1 fruit fly cellular context compared by ENCODE assay signal in genomic region chr3R:26461226-26461805, dm6.
A peak's percentile ranks its signal among the peaks of the same experiment; 100 is the strongest.
TF ChIP-seq lines count a peak whose summit lies in the region.

Gene CG5455 (plus strand): TSS chr3R:26461527.

TF ChIP-seq in whole organism, embryonic, 481 proteins besides CTCF, POLR2A, EP300 and RAD21 (continued from another document and continues in another):
- TF ChIP-seq amos (GFP tag; IDR thresholded peaks at IDR 0.05; lab: Robert Waterston, UW; ENCODE audit: partially characterized antibody) (peak; percentile 49; the same call in 1 of the 2 replicates), fru (optimal IDR thresholded peaks at IDR 0.05; lab: Kevin White, UChicago) (no peak), repo (GFP tag; optimal IDR thresholded peaks at IDR 0.05; lab: Kevin White, UChicago) (peak; percentile 11), Dp (GFP tag; optimal IDR thresholded peaks at IDR 0.05; lab: Kevin White, UChicago) (peak; percentile 94), CG4854 (GFP tag; optimal IDR thresholded peaks at IDR 0.05; lab: Kevin White, UChicago) (no peak), esg (GFP tag; conservative IDR thresholded peaks at IDR 0.05; lab: Robert Waterston, UW) (no peak), CG3838 (GFP tag; optimal IDR thresholded peaks at IDR 0.05; lab: Kevin White, UChicago) (no peak), Atf-2 (GFP tag; optimal IDR thresholded peaks at IDR 0.05; lab: Kevin White, UChicago) (peak; percentile 2), Bteb2 (GFP tag; optimal IDR thresholded peaks at IDR 0.05; lab: Kevin White, UChicago) (peak; percentile 7), vfl (GFP tag; optimal IDR thresholded peaks at IDR 0.05; lab: Kevin White, UChicago) (no peak), CG14014 (GFP tag; IDR thresholded peaks at IDR 0.05; lab: Robert Waterston, UW) (peak; percentile 66; the same call in 1 of the 2 replicates), Ssrp (tag; optimal IDR thresholded peaks at IDR 0.05; lab: Kevin White, UChicago) (no peak), CoRest (tag; optimal IDR thresholded peaks at IDR 0.05; lab: Kevin White, UChicago) (no peak), bigmax (GFP tag; optimal IDR thresholded peaks at IDR 0.05; lab: Kevin White, UChicago) (no peak), CG13123 (GFP tag; optimal IDR thresholded peaks at IDR 0.05; lab: Kevin White, UChicago) (no peak), CG16815 (GFP tag; optimal IDR thresholded peaks at IDR 0.05; lab: Kevin White, UChicago) (no peak), Camta (GFP tag; optimal IDR thresholded peaks at IDR 0.05; lab: Kevin White, UChicago) (no peak), Side (GFP tag; optimal IDR thresholded peaks at IDR 0.05; lab: Kevin White, UChicago) (peak; percentile 18), CG10366 (GFP tag; IDR thresholded peaks at IDR 0.05; lab: Robert Waterston, UW) (no peak), CG3995 (GFP tag; optimal IDR thresholded peaks at IDR 0.05; lab: Kevin White, UChicago) (no peak), Ravus (GFP tag; IDR thresholded peaks at IDR 0.05; lab: Robert Waterston, UW) (no peak), Drgx (GFP tag; IDR thresholded peaks at IDR 0.05; lab: Robert Waterston, UW) (peak; percentile 77), tio (GFP tag; optimal IDR thresholded peaks at IDR 0.05; lab: Kevin White, UChicago) (no peak), chif (GFP tag; optimal IDR thresholded peaks at IDR 0.05; lab: Kevin White, UChicago) (no peak), dmrt99B (tag; optimal IDR thresholded peaks at IDR 0.05; lab: Kevin White, UChicago) (no peak), ewg (GFP tag; optimal IDR thresholded peaks at IDR 0.05; lab: Kevin White, UChicago) (no peak), CG34224 (GFP tag; IDR thresholded peaks at IDR 0.05; lab: Robert Waterston, UW; ENCODE audit: partially characterized antibody) (peak; percentile 40), CG9932 (GFP tag; IDR thresholded peaks at IDR 0.05; lab: Robert Waterston, UW) (peak; percentile 41; the same call in 1 of the 2 replicates), run (tag; optimal IDR thresholded peaks at IDR 0.05; lab: Kevin White, UChicago) (peak; percentile 9), NfI (GFP tag; optimal IDR thresholded peaks at IDR 0.05; lab: Kevin White, UChicago) (peak; percentile 16), lola (GFP tag; optimal IDR thresholded peaks at IDR 0.05; lab: Kevin White, UChicago) (no peak), mirr (GFP tag; optimal IDR thresholded peaks at IDR 0.05; lab: Kevin White, UChicago) (peak; percentile 93), NFAT (GFP tag; IDR thresholded peaks at IDR 0.05; lab: Robert Waterston, UW) (peak; percentile 75), dm (GFP tag; optimal IDR thresholded peaks at IDR 0.05; lab: Kevin White, UChicago) (no peak), CG2120 (GFP tag; optimal IDR thresholded peaks at IDR 0.05; lab: Kevin White, UChicago) (peak; percentile 41), hb (GFP tag; IDR thresholded peaks at IDR 0.05; lab: Robert Waterston, UW; ENCODE audit: partially characterized antibody) (no peak), zfh1 (GFP tag; IDR thresholded peaks at IDR 0.05; lab: Robert Waterston, UW) (0 out of 3 replicates have a peak, but pooled peaks have one; percentile 24), Hmr (GFP tag; optimal IDR thresholded peaks at IDR 0.05; lab: Kevin White, UChicago) (peak; percentile 78), Ada2b (GFP tag; IDR thresholded peaks at IDR 0.05; lab: Robert Waterston, UW) (0 out of 2 replicates have a peak, but pooled peaks have one; percentile 16), az2 (GFP tag; optimal IDR thresholded peaks at IDR 0.05; lab: Kevin White, UChicago) (no peak), Bdp1 (GFP tag; optimal IDR thresholded peaks at IDR 0.05; lab: Kevin White, UChicago) (no peak), Chrac-16 (GFP tag; optimal IDR thresholded peaks at IDR 0.05; lab: Kevin White, UChicago) (no peak), Mad (GFP tag; optimal IDR thresholded peaks at IDR 0.05; lab: Kevin White, UChicago) (no peak), schlank (tag; optimal IDR thresholded peaks at IDR 0.05; lab: Kevin White, UChicago) (peak; percentile 46), CG15696 (tag; optimal IDR thresholded peaks at IDR 0.05; lab: Kevin White, UChicago) (no peak), disco-r (GFP tag; optimal IDR thresholded peaks at IDR 0.05; lab: Kevin White, UChicago) (no peak), org-1 (GFP tag; optimal IDR thresholded peaks at IDR 0.05; lab: Kevin White, UChicago) (peak; percentile 12), B-H2 (GFP tag; optimal IDR thresholded peaks at IDR 0.05; lab: Kevin White, UChicago) (peak; percentile 74), CG17568 (GFP tag; optimal IDR thresholded peaks at IDR 0.05; lab: Kevin White, UChicago) (peak; percentile 59), chinmo (GFP tag; IDR thresholded peaks at IDR 0.05; lab: Robert Waterston, UW; ENCODE audit: partially characterized antibody) (peak; percentile 92; the same call in 2 of the 4 replicates), sens (GFP tag; lab: Kevin White, UChicago) (peak; percentile 74), CG1792 (GFP tag; optimal IDR thresholded peaks at IDR 0.05; lab: Kevin White, UChicago) (no peak), zen2 (GFP tag; IDR thresholded peaks at IDR 0.05; lab: Robert Waterston, UW; ENCODE audit: partially characterized antibody) (peak; percentile 57; the same call in 1 of the 3 replicates), CG10274 (GFP tag; optimal IDR thresholded peaks at IDR 0.05; lab: Kevin White, UChicago) (no peak), salm (tag; optimal IDR thresholded peaks at IDR 0.05; lab: Kevin White, UChicago) (no peak), HLH54F (GFP tag; optimal IDR thresholded peaks at IDR 0.05; lab: Kevin White, UChicago) (no peak), Jarid2 (GFP tag; optimal IDR thresholded peaks at IDR 0.05; lab: Kevin White, UChicago) (peak; percentile 95), cg (GFP tag; optimal IDR thresholded peaks at IDR 0.05; lab: Kevin White, UChicago) (peak; percentile 91), CG8388 (GFP tag; optimal IDR thresholded peaks at IDR 0.05; lab: Kevin White, UChicago) (no peak), chm (GFP tag; IDR thresholded peaks at IDR 0.05; lab: Robert Waterston, UW) (no peak; the same call in 1 of the 2 replicates), Dbx (GFP tag; IDR thresholded peaks at IDR 0.05; lab: Robert Waterston, UW) (peak; percentile 89), Max (GFP tag; optimal IDR thresholded peaks at IDR 0.05; lab: Kevin White, UChicago) (no peak), CG17186 (GFP tag; optimal IDR thresholded peaks at IDR 0.05; lab: Kevin White, UChicago) (no peak), Doc3 (GFP tag; IDR thresholded peaks at IDR 0.05; lab: Robert Waterston, UW; ENCODE audit: partially characterized antibody) (no peak), Sry-β (GFP tag; optimal IDR thresholded peaks at IDR 0.05; lab: Kevin White, UChicago) (no peak), E2f1 (GFP tag; IDR thresholded peaks at IDR 0.05; lab: Robert Waterston, UW) (no peak), Nf-YB (GFP tag; optimal IDR thresholded peaks at IDR 0.05; lab: Kevin White, UChicago) (no peak), CG1529 (GFP tag; optimal IDR thresholded peaks at IDR 0.05; lab: Kevin White, UChicago) (no peak), lbe (GFP tag; optimal IDR thresholded peaks at IDR 0.05; lab: Kevin White, UChicago) (no peak), CG6791 (GFP tag; IDR thresholded peaks at IDR 0.05; lab: Robert Waterston, UW; ENCODE audit: partially characterized antibody) (0 out of 3 replicates have a peak, but pooled peaks have one; percentile 49), CG10654 (GFP tag; optimal IDR thresholded peaks at IDR 0.05; lab: Kevin White, UChicago) (no peak), CG1233 (GFP tag; optimal IDR thresholded peaks at IDR 0.05; lab: Kevin White, UChicago) (peak; percentile 50), zf30C (GFP tag; optimal IDR thresholded peaks at IDR 0.05; lab: Kevin White, UChicago) (no peak), CG3281 (GFP tag; optimal IDR thresholded peaks at IDR 0.05; lab: Kevin White, UChicago) (peak; percentile 75), CG15601 (tag; optimal IDR thresholded peaks at IDR 0.05; lab: Kevin White, UChicago) (no peak), Stat92E (GFP tag; optimal IDR thresholded peaks at IDR 0.05; lab: Kevin White, UChicago) (no peak), sim (GFP tag; IDR thresholded peaks at IDR 0.05; lab: Robert Waterston, UW) (0 out of 2 replicates have a peak, but pooled peaks have one; percentile 20), C15 (GFP tag; IDR thresholded peaks at IDR 0.05; lab: Robert Waterston, UW) (no peak), CG17912 (GFP tag; optimal IDR thresholded peaks at IDR 0.05; lab: Kevin White, UChicago) (peak; percentile 56), Xbp1 (GFP tag; optimal IDR thresholded peaks at IDR 0.05; lab: Kevin White, UChicago) (no peak), Opbp (GFP tag; IDR thresholded peaks at IDR 0.05; lab: Robert Waterston, UW; ENCODE audit: partially characterized antibody) (peak; percentile 62; the same call in 1 of the 3 replicates), CG12155 (GFP tag; optimal IDR thresholded peaks at IDR 0.05; lab: Kevin White, UChicago) (no peak), mld (GFP tag; IDR thresholded peaks at IDR 0.05; lab: Robert Waterston, UW; ENCODE audit: partially characterized antibody) (no peak), Ets65A (GFP tag; lab: Kevin White, UChicago) (peak; percentile 60), CG18476 (GFP tag; optimal IDR thresholded peaks at IDR 0.05; lab: Kevin White, UChicago) (no peak), gsb-n (tag; optimal IDR thresholded peaks at IDR 0.05; lab: Kevin White, UChicago) (no peak), CG18599 (GFP tag; optimal IDR thresholded peaks at IDR 0.05; lab: Kevin White, UChicago) (peak; percentile 64), CG11247 (GFP tag; IDR thresholded peaks at IDR 0.05; lab: Robert Waterston, UW) (no peak), Nf-YC (tag; optimal IDR thresholded peaks at IDR 0.05; lab: Kevin White, UChicago) (peak; percentile 47), croc (GFP tag; conservative IDR thresholded peaks at IDR 0.05; lab: Robert Waterston, UW) (no peak), crol (GFP tag; IDR thresholded peaks at IDR 0.05; lab: Robert Waterston, UW) (peak; percentile 94), sqz (GFP tag; optimal IDR thresholded peaks at IDR 0.05; lab: Kevin White, UChicago) (no peak), CG7987 (GFP tag; optimal IDR thresholded peaks at IDR 0.05; lab: Kevin White, UChicago) (peak; percentile 68), ap (GFP tag; IDR thresholded peaks at IDR 0.05; lab: Robert Waterston, UW) (no peak), phol (tag; optimal IDR thresholded peaks at IDR 0.05; lab: Kevin White, UChicago) (no peak), wdn (GFP tag; IDR thresholded peaks at IDR 0.05; lab: Robert Waterston, UW) (peak; percentile 62), CG4820 (GFP tag; optimal IDR thresholded peaks at IDR 0.05; lab: Kevin White, UChicago) (no peak), CG12744 (GFP tag; optimal IDR thresholded peaks at IDR 0.05; lab: Kevin White, UChicago) (no peak), aop (GFP tag; IDR thresholded peaks at IDR 0.05; lab: Robert Waterston, UW) (no peak), Fer1 (GFP tag; optimal IDR thresholded peaks at IDR 0.05; lab: Kevin White, UChicago) (peak; percentile 74), TFAM (GFP tag; optimal IDR thresholded peaks at IDR 0.05; lab: Kevin White, UChicago) (no peak), vnd (GFP tag; IDR thresholded peaks at IDR 0.05; lab: Robert Waterston, UW; ENCODE audit: partially characterized antibody) (no peak), kay (GFP tag; optimal IDR thresholded peaks at IDR 0.05; lab: Kevin White, UChicago) (peak; percentile 37), CG14710 (tag; optimal IDR thresholded peaks at IDR 0.05; lab: Kevin White, UChicago) (no peak), lov (optimal IDR thresholded peaks at IDR 0.05; lab: Kevin White, UChicago) (no peak), lov (GFP tag; IDR thresholded peaks at IDR 0.05; lab: Robert Waterston, UW) (peak; percentile 50; the same call in 1 of the 3 replicates), gcm (GFP tag; optimal IDR thresholded peaks at IDR 0.05; lab: Kevin White, UChicago) (no peak), CG7357 (GFP tag; IDR thresholded peaks at IDR 0.05; lab: Robert Waterston, UW) (no peak), CG7271 (tag; optimal IDR thresholded peaks at IDR 0.05; lab: Kevin White, UChicago) (no peak), Mes4 (GFP tag; optimal IDR thresholded peaks at IDR 0.05; lab: Kevin White, UChicago) (peak; percentile 7), ssp (GFP tag; IDR thresholded peaks at IDR 0.05; lab: Robert Waterston, UW) (no peak), sr (GFP tag; IDR thresholded peaks at IDR 0.05; lab: Robert Waterston, UW) (peak; percentile 66; the same call in 2 of the 3 replicates), maf-S (GFP tag; optimal IDR thresholded peaks at IDR 0.05; lab: Kevin White, UChicago) (peak; percentile 2), dati (GFP tag; IDR thresholded peaks at IDR 0.05; lab: Robert Waterston, UW) (no peak), CG17328 (GFP tag; IDR thresholded peaks at IDR 0.05; lab: Robert Waterston, UW) (0 out of 2 replicates have a peak, but pooled peaks have one; percentile 29), ash1 (GFP tag; optimal IDR thresholded peaks at IDR 0.05; lab: Kevin White, UChicago) (no peak), CG10209 (GFP tag; optimal IDR thresholded peaks at IDR 0.05; lab: Kevin White, UChicago) (peak; percentile 19), so (GFP tag; IDR thresholded peaks at IDR 0.05; lab: Robert Waterston, UW) (peak; percentile 88), psq (GFP tag; optimal IDR thresholded peaks at IDR 0.05; lab: Kevin White, UChicago) (no peak), btn (GFP tag; optimal IDR thresholded peaks at IDR 0.05; lab: Kevin White, UChicago) (no peak), Usf (GFP tag; optimal IDR thresholded peaks at IDR 0.05; lab: Kevin White, UChicago) (no peak), CG3163 (GFP tag; optimal IDR thresholded peaks at IDR 0.05; lab: Kevin White, UChicago) (peak; percentile 100), CG4707 (GFP tag; optimal IDR thresholded peaks at IDR 0.05; lab: Kevin White, UChicago) (no peak), CG12391 (tag; optimal IDR thresholded peaks at IDR 0.05; lab: Kevin White, UChicago) (no peak), CG14965 (GFP tag; optimal IDR thresholded peaks at IDR 0.05; lab: Kevin White, UChicago; ENCODE audit: borderline replicate concordance) (no peak), pita (GFP tag; optimal IDR thresholded peaks at IDR 0.05; lab: Kevin White, UChicago) (no peak), CG31441 (GFP tag; IDR thresholded peaks at IDR 0.05; lab: Robert Waterston, UW) (no peak), HmgZ (tag; optimal IDR thresholded peaks at IDR 0.05; lab: Kevin White, UChicago) (peak; percentile 84), toy (GFP tag; IDR thresholded peaks at IDR 0.05; lab: Robert Waterston, UW) (peak; percentile 32; the same call in 1 of the 2 replicates), nom (GFP tag; optimal IDR thresholded peaks at IDR 0.05; lab: Kevin White, UChicago) (peak; percentile 72), CG16813 (GFP tag; IDR thresholded peaks at IDR 0.05; lab: Robert Waterston, UW; ENCODE audit: partially characterized antibody) (no peak), D19B (GFP tag; optimal IDR thresholded peaks at IDR 0.05; lab: Kevin White, UChicago) (no peak)
